Worm (Caenorhabditis elegans) whole organism, L4 larva: ENCODE results near the gene amdh-1.

Source experiments
- D1046.2 ChIP-seq: fragments of 200-800 bp; sonication (Bioruptor generic); IDR thresholded peaks from 2 replicates; pipeline ENCODE4 v1.3.6; 2022; ENCODE audit warnings: missing genetic modification characterization, missing compliant biosample characterization
- T26A8.4 ChIP-seq: fragments of 200-800 bp; sonication (Bioruptor generic); IDR thresholded peaks from 2 replicates; pipeline ENCODE4 v1.3.6; 2022; ENCODE audit warnings: missing genetic modification characterization, missing compliant biosample characterization
- Y105C5A.15 ChIP-seq: fragments of 200-800 bp; sonication (Bioruptor generic); IDR thresholded peaks from 2 replicates; pipeline ENCODE4 v1.3.6; 2022; ENCODE audit warnings: missing genetic modification characterization, missing compliant biosample characterization
- Y48G9A.11 ChIP-seq: fragments of 200-800 bp; sonication (Bioruptor generic); IDR thresholded peaks from 2 replicates; pipeline ENCODE4 v1.3.6; 2022; ENCODE audit warnings: missing genetic modification reagents, missing genetic modification characterization, missing compliant biosample characterization
- Y5F2A.4 ChIP-seq: fragments of 200-800 bp; sonication (Bioruptor generic); optimal IDR thresholded peaks from 2 replicates; lab custom pipeline; 2018; ENCODE audit warnings: mild to moderate bottlenecking, missing genetic modification characterization, missing compliant biosample characterization
- Y75B8A.6 ChIP-seq: fragments of 200-800 bp; sonication (Bioruptor generic); IDR thresholded peaks from 2 replicates; pipeline ENCODE4 v1.3.6; 2022; ENCODE audit warnings: missing genetic modification reagents, missing genetic modification characterization, missing compliant biosample characterization
- ZK546.5 ChIP-seq, 2 experiments: sonication (generic microtip); optimal IDR thresholded peaks; 2 replicates each; lab custom pipeline; 2017; ENCODE audit warnings: missing biosample characterization in 2 of 2, missing genetic modification characterization in 2 of 2
- ama-1 ChIP-seq: fragments of 150-350 bp; optimal IDR thresholded peaks from 2 replicates; lab custom pipeline; 2014; ENCODE audit warnings: inconsistent platforms, mixed read lengths
- ceh-20 ChIP-seq: fragments of 200-800 bp; sonication (Bioruptor generic); IDR thresholded peaks from 2 replicates; pipeline ENCODE4 v1.3.6; 2022; ENCODE audit warnings: missing genetic modification reagents, missing genetic modification characterization, missing compliant biosample characterization
- dpl-1 ChIP-seq: fragments of 150-350 bp; optimal IDR thresholded peaks from 2 replicates; lab custom pipeline; 2014; ENCODE audit warnings: missing biosample characterization, missing genetic modification reagents, missing genetic modification characterization
- duxl-1 ChIP-seq: sonication (generic microtip); optimal IDR thresholded peaks from 2 replicates; lab custom pipeline; 2016; ENCODE audit warnings: mild to moderate bottlenecking, missing genetic modification characterization, moderate library complexity, missing compliant biosample characterization; ENCODE audit not compliant: poor library complexity
- egl-43 ChIP-seq: fragments of 200-800 bp; sonication (Bioruptor generic); IDR thresholded peaks from 2 replicates; pipeline ENCODE4 v1.3.6; 2022; ENCODE audit warnings: missing genetic modification reagents, missing genetic modification characterization, missing compliant biosample characterization
- hif-1 ChIP-seq, 2 experiments: sonication (generic microtip); optimal IDR thresholded peaks; 2 replicates each; lab custom pipeline; 2016 to 2017; ENCODE audit warnings: missing compliant biosample characterization in 2 of 2, missing genetic modification characterization in 2 of 2, missing genetic modification reagents in 2 of 2, missing genotype in 2 of 2, mild to moderate bottlenecking in 1 of 2
- hlh-30 ChIP-seq: sonication (generic microtip); optimal IDR thresholded peaks from 2 replicates; lab custom pipeline; 2017; ENCODE audit warnings: antibody characterized with exemption, mild to moderate bottlenecking, missing genetic modification characterization, missing compliant biosample characterization; ENCODE audit not compliant: insufficient read depth
- hmg-1.1 ChIP-seq: fragments of 200-800 bp; sonication (Bioruptor generic); IDR thresholded peaks from 2 replicates; pipeline ENCODE4 v1.3.6; 2022; ENCODE audit warnings: missing genetic modification reagents, missing genetic modification characterization, missing compliant biosample characterization
- jun-1 ChIP-seq: fragments of 150-350 bp; optimal IDR thresholded peaks from 2 replicates; lab custom pipeline; 2014; ENCODE audit warnings: missing biosample characterization, missing genetic modification reagents, missing genetic modification characterization
- lim-7 ChIP-seq: fragments of 200-800 bp; sonication (Bioruptor generic); IDR thresholded peaks from 2 replicates; pipeline ENCODE4 v1.3.6; 2022; ENCODE audit warnings: missing genetic modification characterization, missing compliant biosample characterization
- lin-38 ChIP-seq: fragments of 200-800 bp; sonication (Bioruptor generic); IDR thresholded peaks from 2 replicates; pipeline ENCODE4 v1.3.6; 2022; ENCODE audit warnings: missing genetic modification reagents, missing genetic modification characterization, missing compliant biosample characterization
- madf-9 ChIP-seq: fragments of 200-800 bp; sonication (Bioruptor generic); conservative IDR thresholded peaks from 2 replicates; pipeline ENCODE4 v1.3.6; 2022; ENCODE audit warnings: missing genetic modification reagents, missing genetic modification characterization, missing compliant biosample characterization
- mdl-1 ChIP-seq, 2 experiments: fragments of 150-350 bp in 1 of 2; sonication (generic microtip) in 1 of 2; optimal IDR thresholded peaks; 2 replicates each; lab custom pipeline; 2014 to 2017; ENCODE audit warnings: missing biosample characterization in 2 of 2, missing genetic modification characterization in 2 of 2
- mes-2 ChIP-seq: sonication (generic microtip); optimal IDR thresholded peaks from 2 replicates; lab custom pipeline; 2016; ENCODE audit warnings: missing genotype, mild to moderate bottlenecking, missing genetic modification characterization, missing compliant biosample characterization; ENCODE audit not compliant: poor library complexity, severe bottlenecking
- mxl-3 ChIP-seq: fragments of 200-800 bp; sonication (Bioruptor generic); optimal IDR thresholded peaks from 2 replicates; lab custom pipeline; 2018; ENCODE audit warnings: mild to moderate bottlenecking, missing genetic modification characterization, missing compliant biosample characterization
- nhr-10 ChIP-seq: fragments of 150-350 bp; optimal IDR thresholded peaks from 2 replicates; lab custom pipeline; 2014; ENCODE audit warnings: missing biosample characterization, missing genetic modification characterization
- nhr-237 ChIP-seq: sonication (generic microtip); optimal IDR thresholded peaks from 2 replicates; lab custom pipeline; 2017; ENCODE audit warnings: missing biosample characterization, missing genetic modification characterization
- nhr-42 ChIP-seq: fragments of 200-800 bp; sonication (Bioruptor generic); IDR thresholded peaks from 2 replicates; pipeline ENCODE4 v1.3.6; 2022; ENCODE audit warnings: missing genetic modification characterization, missing compliant biosample characterization
- nhr-48 ChIP-seq: sonication (generic microtip); optimal IDR thresholded peaks from 2 replicates; lab custom pipeline; 2016; ENCODE audit warnings: mild to moderate bottlenecking, missing genetic modification characterization, missing compliant biosample characterization
- nhr-6 ChIP-seq: fragments of 150-350 bp; optimal IDR thresholded peaks from 2 replicates; lab custom pipeline; 2014; ENCODE audit warnings: missing biosample characterization, missing genetic modification characterization
- saeg-2 ChIP-seq: fragments of 200-800 bp; sonication (Bioruptor generic); IDR thresholded peaks from 2 replicates; pipeline ENCODE4 v1.3.6; 2022; ENCODE audit warnings: missing genetic modification reagents, missing genetic modification characterization, missing compliant biosample characterization
- snpc-4 ChIP-seq: fragments of 150-350 bp; optimal IDR thresholded peaks from 2 replicates; lab custom pipeline; 2014; ENCODE audit warnings: missing biosample characterization, missing genetic modification characterization
- spr-1 ChIP-seq: sonication (generic microtip); optimal IDR thresholded peaks from 2 replicates; lab custom pipeline; 2016; ENCODE audit warnings: mild to moderate bottlenecking, missing genetic modification characterization, missing compliant biosample characterization
- spr-3 ChIP-seq: fragments of 200-800 bp; sonication (Bioruptor generic); optimal IDR thresholded peaks from 2 replicates; lab custom pipeline; 2018; ENCODE audit warnings: mild to moderate bottlenecking, missing genetic modification characterization, missing compliant biosample characterization
- unc-130 ChIP-seq: sonication (generic microtip); optimal IDR thresholded peaks from 2 replicates; lab custom pipeline; 2016; ENCODE audit warnings: missing genetic modification reagents, missing genetic modification characterization, missing compliant biosample characterization
- vab-7 ChIP-seq: fragments of 200-800 bp; sonication (Bioruptor generic); IDR thresholded peaks from 2 replicates; pipeline ENCODE4 v1.3.6; 2022; ENCODE audit warnings: missing genetic modification reagents, missing genetic modification characterization, missing compliant biosample characterization
- zag-1 ChIP-seq: fragments of 150-350 bp; optimal IDR thresholded peaks from 2 replicates; lab custom pipeline; 2014; ENCODE audit warnings: missing biosample characterization, missing genetic modification characterization
- ztf-11 ChIP-seq: fragments of 150-350 bp; optimal IDR thresholded peaks from 2 replicates; lab custom pipeline; 2014; ENCODE audit warnings: missing biosample characterization, missing genetic modification characterization

amdh-1 gene

DNA sequence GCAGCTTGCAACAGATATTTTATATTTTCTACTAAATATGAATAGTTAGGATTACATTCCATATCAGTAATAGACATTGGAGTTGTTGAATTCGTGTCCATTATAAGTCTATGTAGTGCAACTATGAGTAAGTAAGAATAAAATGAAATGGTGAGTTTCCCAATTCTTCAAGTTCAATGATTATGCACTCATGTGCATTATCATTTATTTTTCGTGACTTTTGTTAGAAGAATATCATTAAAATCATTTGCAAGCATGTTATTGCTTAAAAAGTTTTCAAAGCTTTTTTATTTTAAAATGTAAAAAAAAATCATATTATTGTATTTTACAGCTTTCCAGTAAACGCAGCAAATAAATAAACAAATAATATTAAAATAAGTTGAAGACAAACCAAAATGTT lies 5.1 kb downstream of the amdh-1 start, which contains the start of gene srg-9:
TSS of gene srg-9 (minus strand) at position 101 of the 400 bp plus-strand sequence.
- TF ChIP-seq T26A8.4, result no peak
- no peak for TF ChIP-seq nhr-42 (GFP tag; lab: Robert Waterston, UW)
- no peak for TF ChIP-seq dpl-1

DNA sequence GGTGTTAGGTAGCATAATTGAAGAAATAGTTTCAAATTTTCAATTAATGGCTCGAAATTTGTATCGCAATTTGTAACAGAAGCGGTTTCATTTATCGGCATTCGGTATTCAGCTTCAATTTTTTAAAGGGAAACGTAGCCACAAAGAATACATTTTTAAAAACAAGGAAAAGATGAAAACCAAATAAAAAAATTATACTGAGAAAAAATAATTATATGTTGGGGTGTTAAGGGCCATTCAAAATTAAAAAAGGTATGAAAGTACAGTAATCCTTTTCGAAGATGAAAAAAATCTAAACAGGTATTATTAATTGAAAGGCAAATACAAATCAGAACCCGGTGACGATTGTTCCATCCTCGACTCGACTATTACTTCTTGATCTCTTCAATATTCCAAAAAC lies 6.7 kb downstream of the amdh-1 start, which contains the start of gene srg-1:
TSS of gene srg-1 (minus strand) at position 101 of the 400 bp plus-strand sequence.
- TF ChIP-seq madf-9, result no peak
- TF ChIP-seq mxl-3 (GFP tag; lab: Kevin White, UChicago), result no peak
- no peak for TF ChIP-seq nhr-237
- no peak for TF ChIP-seq egl-43
- no peak for TF ChIP-seq saeg-2 (GFP tag; lab: Robert Waterston, UW)
- TF ChIP-seq mdl-1 (tag; optimal IDR thresholded peaks at IDR 0.05; lab: Kevin White, UChicago), result no peak
- no peak for TF ChIP-seq spr-3 (GFP tag; lab: Kevin White, UChicago)
- TF ChIP-seq hif-1 (tag; optimal IDR thresholded peaks at IDR 0.05; lab: Kevin White, UChicago), result no peak
- TF ChIP-seq snpc-4 (tag; lab: Kevin White, UChicago), result no peak

ce11 chrIII:6260115-6260514 lies 8.5 kb downstream of the amdh-1 start, which contains the start of gene srg-2:
srg-2 (minus strand) TSS chrIII:6260215.
- TF ChIP-seq lin-38 (GFP tag; lab: Robert Waterston, UW) (no peak), Y75B8A.6 (GFP tag; lab: Robert Waterston, UW) (no peak), hlh-30 (tag; lab: Kevin White, UChicago) (no peak), Y48G9A.11 (GFP tag; lab: Robert Waterston, UW) (no peak), nhr-6 (tag; lab: Kevin White, UChicago) (no peak), zag-1 (tag; lab: Kevin White, UChicago) (no peak), Y5F2A.4 (GFP tag; lab: Kevin White, UChicago) (no peak), ama-1 (no peak), Y105C5A.15 (GFP tag; lab: Robert Waterston, UW) (no peak), spr-1 (tag; lab: Kevin White, UChicago) (no peak)
- TF ChIP-seq, all 104 proteins: peak for 0

DNA sequence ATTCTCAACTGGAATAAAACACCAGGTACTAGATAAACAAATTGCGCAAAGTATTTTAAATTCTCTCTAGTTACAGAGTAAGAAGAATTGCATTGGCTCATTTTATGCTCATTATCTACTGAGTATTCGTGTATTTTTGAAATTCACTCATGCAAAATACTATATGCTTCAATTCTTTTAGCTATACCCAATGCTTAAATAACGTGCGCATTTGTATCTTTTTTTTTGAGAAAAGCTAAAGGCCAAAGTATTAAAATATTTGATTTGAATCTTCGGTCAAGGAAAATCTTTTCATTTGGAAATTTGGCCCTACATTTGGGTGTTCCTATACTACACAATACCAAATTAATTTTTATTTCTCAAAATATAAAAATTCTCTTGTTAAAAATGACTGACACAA lies 10.4 kb downstream of the amdh-1 start, which contains the start of gene srg-4:
TSS of gene srg-4 (minus strand) at position 101 of the 400 bp plus-strand sequence.
- TF ChIP-seq mes-2 (no peak), lim-7 (GFP tag; lab: Robert Waterston, UW) (no peak), ZK546.5 (tag; optimal IDR thresholded peaks at IDR 0.05; lab: Kevin White, UChicago) (no peak), duxl-1 (no peak), nhr-10 (tag; lab: Kevin White, UChicago) (no peak)

- TF ChIP-seq ztf-11 (tag; lab: Kevin White, UChicago) (no peak), jun-1 (tag; lab: Kevin White, UChicago) (no peak), hmg-1.1 (GFP tag; lab: Robert Waterston, UW) (no peak), D1046.2 (no peak), nhr-48 (tag; lab: Kevin White, UChicago) (no peak), ceh-20 (GFP tag; lab: Robert Waterston, UW) (no peak), unc-130 (no peak), vab-7 (no peak)
Measured at ce11 chrIII:6264447-6264846, 12.8 kb downstream of the amdh-1 start, which contains the start of gene srg-5. srg-5 (minus strand) TSS chrIII:6264547.
